Fruit fly (Drosophila melanogaster): Measurements from ENCODE around the gene CG18249.

Gene CG18249

dm6 chr3R:8171489-8172161, 48.3 kb upstream of the CG18249 start (continued):
- no peak for TF ChIP-seq CG3032 (tag; optimal IDR thresholded peaks at IDR 0.05)
- peak; percentile 48 for TF ChIP-seq achi (GFP tag; optimal IDR thresholded peaks at IDR 0.05)
- peak; percentile 41 for TF ChIP-seq acj6 (GFP tag; optimal IDR thresholded peaks at IDR 0.05)
- TF ChIP-seq Eip93F (GFP tag; optimal IDR thresholded peaks at IDR 0.05), result no peak
- peak; percentile 58 for TF ChIP-seq CG3919 (GFP tag; optimal IDR thresholded peaks at IDR 0.05)
- peak; percentile 49 for TF ChIP-seq net (GFP tag; optimal IDR thresholded peaks at IDR 0.05)
- peak; percentile 23 for TF ChIP-seq CG10631 (GFP tag; optimal IDR thresholded peaks at IDR 0.05)
- no peak for TF ChIP-seq Smox (GFP tag; optimal IDR thresholded peaks at IDR 0.05)
- TF ChIP-seq dsx (GFP tag; optimal IDR thresholded peaks at IDR 0.05; ENCODE audit: poor library complexity, severe bottlenecking), result no peak
- TF ChIP-seq Hr4 (GFP tag; optimal IDR thresholded peaks at IDR 0.05), result peak; percentile 78
- peak; percentile 47 for TF ChIP-seq CG11294 (GFP tag; IDR thresholded peaks at IDR 0.05)
- TF ChIP-seq eg (GFP tag; IDR thresholded peaks at IDR 0.05), result peak; percentile 83
- TF ChIP-seq topi (GFP tag; optimal IDR thresholded peaks at IDR 0.05), result peak; percentile 17
- peak; percentile 58 for TF ChIP-seq pdm3 (GFP tag; optimal IDR thresholded peaks at IDR 0.05)
- peak; percentile 8 for TF ChIP-seq spab (GFP tag; optimal IDR thresholded peaks at IDR 0.05)
- peak; percentile 40 for TF ChIP-seq CG6792 (GFP tag; optimal IDR thresholded peaks at IDR 0.05)

- no peak for TF ChIP-seq CG11902 (GFP tag; optimal IDR thresholded peaks at IDR 0.05)
- no peak for TF ChIP-seq svp (GFP tag)
- no peak for TF ChIP-seq spab (GFP tag; optimal IDR thresholded peaks at IDR 0.05)
- no peak for TF ChIP-seq Eip93F (GFP tag; optimal IDR thresholded peaks at IDR 0.05)
- no peak for TF ChIP-seq OdsH (GFP tag; optimal IDR thresholded peaks at IDR 0.05)
- no peak for TF ChIP-seq CG15336 (GFP tag; IDR thresholded peaks at IDR 0.05)
- TF ChIP-seq CG1621 (tag; optimal IDR thresholded peaks at IDR 0.05), result no peak
- TF ChIP-seq Sox14 (GFP tag; optimal IDR thresholded peaks at IDR 0.05), result no peak
- no peak for TF ChIP-seq CG9139 (GFP tag; optimal IDR thresholded peaks at IDR 0.05)
- no peak for TF ChIP-seq cyc (GFP tag; optimal IDR thresholded peaks at IDR 0.05)
- TF ChIP-seq Ets21C (GFP tag; optimal IDR thresholded peaks at IDR 0.05), result no peak
- no peak for TF ChIP-seq CG10631 (GFP tag; optimal IDR thresholded peaks at IDR 0.05)
- TF ChIP-seq Lpt (GFP tag; optimal IDR thresholded peaks at IDR 0.05), result no peak
- TF ChIP-seq CG3919 (GFP tag; optimal IDR thresholded peaks at IDR 0.05), result no peak
These were observed 43.8 kb upstream of the CG18249 start for dm6 chr3R:8176058-8176673.

- peak; percentile 91 for TF ChIP-seq fkh (GFP tag; optimal IDR thresholded peaks at IDR 0.05)
- TF ChIP-seq Hr4 (GFP tag; optimal IDR thresholded peaks at IDR 0.05), result no peak
- no peak for TF ChIP-seq Blimp-1 (GFP tag; optimal IDR thresholded peaks at IDR 0.05)
- TF ChIP-seq dsx (GFP tag; optimal IDR thresholded peaks at IDR 0.05; ENCODE audit: poor library complexity, severe bottlenecking), result no peak
- TF ChIP-seq CG7368 (GFP tag; optimal IDR thresholded peaks at IDR 0.05), result no peak
- no peak for TF ChIP-seq CG6854 (GFP tag; optimal IDR thresholded peaks at IDR 0.05)
- no peak for TF ChIP-seq svp (GFP tag)
These were observed 39.5 kb upstream of the CG18249 start for dm6 chr3R:8180376-8181011.

dm6 chr3R:8181412-8182108, 38.4 kb upstream of the CG18249 start, which contains the start of gene grn:
grn (minus strand) TSS chr3R:8181444.
- peak; percentile 36 for TF ChIP-seq achi (GFP tag; optimal IDR thresholded peaks at IDR 0.05)
- no peak for TF ChIP-seq pdm3 (GFP tag; optimal IDR thresholded peaks at IDR 0.05)
- TF ChIP-seq salr (GFP tag; optimal IDR thresholded peaks at IDR 0.05), result no peak
- peak; percentile 13 for TF ChIP-seq topi (GFP tag; optimal IDR thresholded peaks at IDR 0.05)
- TF ChIP-seq CG32006 (GFP tag; optimal IDR thresholded peaks at IDR 0.05), result no peak
- no peak for TF ChIP-seq CG4318 (GFP tag; optimal IDR thresholded peaks at IDR 0.05)
- TF ChIP-seq Eip75B (GFP tag; optimal IDR thresholded peaks at IDR 0.05), result peak; percentile 4
- TF ChIP-seq CG9139 (GFP tag; optimal IDR thresholded peaks at IDR 0.05), result peak; percentile 22
- TF ChIP-seq Eip78C (GFP tag), result peak; percentile 58
- peak; percentile 48 for TF ChIP-seq Sox14 (GFP tag; optimal IDR thresholded peaks at IDR 0.05)
- peak; percentile 14 for TF ChIP-seq dsx (GFP tag; optimal IDR thresholded peaks at IDR 0.05; ENCODE audit: poor library complexity, severe bottlenecking)
- TF ChIP-seq CG6808 (GFP tag; optimal IDR thresholded peaks at IDR 0.05), result peak; percentile 21
- peak; percentile 12 for TF ChIP-seq esn (GFP tag; optimal IDR thresholded peaks at IDR 0.05)
- TF ChIP-seq ss (GFP tag; optimal IDR thresholded peaks at IDR 0.05), result peak; percentile 46 to 71
- TF ChIP-seq CG6854 (GFP tag; optimal IDR thresholded peaks at IDR 0.05), result peak; percentile 8
- peak; percentile 14 for TF ChIP-seq cyc (GFP tag; optimal IDR thresholded peaks at IDR 0.05)
- TF ChIP-seq CG3919 (GFP tag; optimal IDR thresholded peaks at IDR 0.05), result no peak
- TF ChIP-seq CG8319 (GFP tag; optimal IDR thresholded peaks at IDR 0.05), result peak; percentile 6
- peak; percentile 48 for TF ChIP-seq Blimp-1 (GFP tag; optimal IDR thresholded peaks at IDR 0.05)
- peak; percentile 74 for TF ChIP-seq fkh (GFP tag; optimal IDR thresholded peaks at IDR 0.05)

Measured in whole organism, prepupa.